Fruit fly (Drosophila melanogaster) whole organism, wandering third instar larva: ENCODE measurements around the gene kumpel.

ENCODE experiments used
- Abd-B ChIP-seq: fragments of >200 bp; optimal IDR thresholded peaks from 2 replicates; lab custom pipeline; 2017; ENCODE audit warnings: missing biosample characterization, missing genetic modification characterization
- CG32264 ChIP-seq: fragments of 200-800 bp; sonication (Bioruptor generic); optimal IDR thresholded peaks from 2 replicates; lab custom pipeline; 2016; ENCODE audit warnings: missing biosample characterization, missing genetic modification characterization
- CG9705 ChIP-seq: fragments of 200-800 bp; sonication (Bioruptor generic); optimal IDR thresholded peaks from 2 replicates; lab custom pipeline; 2018; ENCODE audit warnings: missing biosample characterization, mild to moderate bottlenecking, missing genetic modification characterization
- CrebA ChIP-seq: fragments of 200-800 bp; sonication (Bioruptor generic); optimal IDR thresholded peaks from 2 replicates; lab custom pipeline; 2016; ENCODE audit warnings: missing biosample characterization, mild to moderate bottlenecking, missing genetic modification characterization, borderline replicate concordance
- Dfd ChIP-seq: fragments of >200 bp; optimal IDR thresholded peaks from 2 replicates; lab custom pipeline; 2017; ENCODE audit warnings: missing biosample characterization, missing genetic modification characterization
- Dif ChIP-seq: fragments of 200-275, 200-300 bp; sonication (Bioruptor generic); optimal IDR thresholded peaks from 2 replicates; lab custom pipeline; 2018; ENCODE audit warnings: missing biosample characterization, missing genetic modification characterization; ENCODE audit not compliant: partially characterized antibody
- GATAd ChIP-seq: sonication (Bioruptor generic); optimal IDR thresholded peaks from 2 replicates; lab custom pipeline; 2016; ENCODE audit warnings: missing biosample characterization, missing genetic modification characterization
- HLH106 ChIP-seq: fragments of 200-800 bp; optimal IDR thresholded peaks from 3 replicates; lab custom pipeline; 2019; ENCODE audit warnings: missing biosample characterization, mild to moderate bottlenecking, missing genetic modification characterization, moderate library complexity
- Hnf4 ChIP-seq: fragments of 200-800 bp; sonication (Bioruptor generic); optimal IDR thresholded peaks from 2 replicates; lab custom pipeline; 2016; ENCODE audit warnings: missing biosample characterization, mild to moderate bottlenecking, missing genetic modification characterization
- Hr78 ChIP-seq: fragments of >200 bp; optimal IDR thresholded peaks from 2 replicates; lab custom pipeline; 2017; ENCODE audit warnings: missing biosample characterization, missing genetic modification characterization
- Hr83 ChIP-seq: fragments of 200-300 bp; sonication (Bioruptor generic); optimal IDR thresholded peaks from 2 replicates; lab custom pipeline; 2016; ENCODE audit warnings: missing biosample characterization, mild to moderate bottlenecking, missing genetic modification characterization, moderate library complexity; ENCODE audit not compliant: poor library complexity, severe bottlenecking
- Jra ChIP-seq: sonication (Bioruptor generic); optimal IDR thresholded peaks from 2 replicates; lab custom pipeline; 2016; ENCODE audit warnings: missing biosample characterization, missing genetic modification characterization
- Mio ChIP-seq: sonication (Bioruptor generic); optimal IDR thresholded peaks from 2 replicates; lab custom pipeline; 2016; ENCODE audit warnings: missing biosample characterization, missing genetic modification characterization
- N ChIP-seq: fragments of >200 bp; optimal IDR thresholded peaks from 2 replicates; lab custom pipeline; 2018; ENCODE audit warnings: missing biosample characterization, missing external identifiers, missing genetic modification characterization
- OdsH ChIP-seq: fragments of 200-800 bp; sonication (Bioruptor generic); optimal IDR thresholded peaks from 2 replicates; lab custom pipeline; 2016; ENCODE audit warnings: missing biosample characterization, mild to moderate bottlenecking, missing genetic modification characterization
- Rel ChIP-seq, 2 experiments: fragments of 200-800 bp; sonication (Bioruptor generic) in 1 of 2; optimal IDR thresholded peaks; 2 replicates in 1 of 2; 3 replicates in 1 of 2; lab custom pipeline; 2016 to 2019; ENCODE audit warnings: mild to moderate bottlenecking in 2 of 2, missing biosample characterization in 2 of 2, missing genetic modification characterization in 2 of 2, moderate library complexity in 1 of 2
- Sp1 ChIP-seq: fragments of 200-800 bp; sonication (Bioruptor generic); optimal IDR thresholded peaks from 3 replicates; lab custom pipeline; 2019; ENCODE audit warnings: missing biosample characterization, mild to moderate bottlenecking, missing genetic modification characterization, moderate library complexity
- Vsx2 ChIP-seq: fragments of 200-300, 225-300 bp; sonication (Bioruptor generic); optimal IDR thresholded peaks from 2 replicates; lab custom pipeline; 2018; ENCODE audit warnings: missing biosample characterization, missing genetic modification characterization; ENCODE audit not compliant: partially characterized antibody
- br ChIP-seq: fragments of 200-800 bp; sonication (Bioruptor generic); optimal IDR thresholded peaks from 2 replicates; lab custom pipeline; 2016; ENCODE audit warnings: missing biosample characterization, missing genetic modification characterization
- brk ChIP-seq: fragments of 200-800 bp; sonication (Bioruptor generic); optimal IDR thresholded peaks from 2 replicates; lab custom pipeline; 2016; ENCODE audit warnings: missing biosample characterization, mild to moderate bottlenecking, missing genetic modification characterization
- dl ChIP-seq, 2 experiments: fragments of 175-275, 200-275 bp in 1 of 2; fragments of 200-275 bp in 1 of 2; sonication (Bioruptor generic); optimal IDR thresholded peaks; lab custom pipeline; 2018; ENCODE audit warnings: mild to moderate bottlenecking in 2 of 2, missing biosample characterization in 2 of 2, missing genetic modification characterization in 2 of 2, moderate library complexity in 2 of 2; ENCODE audit not compliant: partially characterized antibody in 2 of 2, insufficient read depth in 1 of 2
- dmrt93B ChIP-seq: fragments of 200-800 bp; sonication (Bioruptor generic); optimal IDR thresholded peaks from 2 replicates; lab custom pipeline; 2018; ENCODE audit warnings: missing biosample characterization, mild to moderate bottlenecking, missing genetic modification characterization
- dsf ChIP-seq: sonication (Bioruptor generic); optimal IDR thresholded peaks from 2 replicates; lab custom pipeline; 2016; ENCODE audit warnings: missing biosample characterization, missing genetic modification characterization, borderline replicate concordance
- ey ChIP-seq: fragments of 200-800 bp; sonication (Bioruptor generic); optimal IDR thresholded peaks from 2 replicates; lab custom pipeline; 2016; ENCODE audit warnings: missing biosample characterization, missing genetic modification characterization
- foxo ChIP-seq, 2 experiments: fragments of 200-800 bp; sonication (Bioruptor generic); optimal IDR thresholded peaks; 2 replicates in 1 of 2; 3 replicates in 1 of 2; lab custom pipeline; 2016 to 2017; ENCODE audit warnings: missing biosample characterization in 2 of 2, missing genetic modification characterization in 2 of 2
- fru ChIP-seq: fragments of 200-800 bp; sonication (Bioruptor generic); optimal IDR thresholded peaks from 3 replicates; lab custom pipeline; 2016; ENCODE audit warnings: missing biosample characterization, mild to moderate bottlenecking, missing genetic modification characterization
- h ChIP-seq: fragments of 200-800 bp; sonication (Bioruptor generic); optimal IDR thresholded peaks from 3 replicates; lab custom pipeline; 2016; ENCODE audit warnings: missing biosample characterization, mild to moderate bottlenecking, missing genetic modification characterization
- jim ChIP-seq: fragments of 175-275, 200-325 bp; sonication (Bioruptor generic); optimal IDR thresholded peaks from 2 replicates; lab custom pipeline; 2016; ENCODE audit warnings: missing biosample characterization, mild to moderate bottlenecking, missing genetic modification characterization
- lola ChIP-seq: fragments of >200 bp; optimal IDR thresholded peaks from 2 replicates; lab custom pipeline; 2017; ENCODE audit warnings: missing biosample characterization, missing genetic modification characterization
- pan ChIP-seq: fragments of >200 bp; optimal IDR thresholded peaks from 2 replicates; lab custom pipeline; 2017
- psq ChIP-seq: fragments of 200-800 bp; sonication (Bioruptor generic); optimal IDR thresholded peaks from 3 replicates; lab custom pipeline; 2017; ENCODE audit warnings: missing biosample characterization, mild to moderate bottlenecking, missing genetic modification characterization, moderate library complexity
- rgr ChIP-seq: fragments of 200-800 bp; sonication (Bioruptor generic); optimal IDR thresholded peaks from 3 replicates; lab custom pipeline; 2016; ENCODE audit warnings: missing biosample characterization, mild to moderate bottlenecking, missing genetic modification characterization
- sage ChIP-seq: fragments of 200-800 bp; sonication (Bioruptor generic); optimal IDR thresholded peaks from 2 replicates; lab custom pipeline; 2016; ENCODE audit warnings: missing biosample characterization, mild to moderate bottlenecking, missing genetic modification characterization
- sv ChIP-seq: fragments of 200-800 bp; sonication (Bioruptor generic); optimal IDR thresholded peaks from 3 replicates; lab custom pipeline; 2016; ENCODE audit warnings: missing biosample characterization, missing genetic modification characterization
- tai ChIP-seq: sonication (Bioruptor generic); optimal IDR thresholded peaks from 2 replicates; lab custom pipeline; 2016; ENCODE audit warnings: missing biosample characterization, missing genetic modification characterization
- usp ChIP-seq: fragments of >200 bp; optimal IDR thresholded peaks from 2 replicates; lab custom pipeline; 2017; ENCODE audit warnings: missing biosample characterization, missing genetic modification characterization
- woc ChIP-seq: sonication (Bioruptor generic); optimal IDR thresholded peaks from 2 replicates; lab custom pipeline; 2016; ENCODE audit warnings: missing biosample characterization, mild to moderate bottlenecking, missing genetic modification characterization

kumpel gene

DNA sequence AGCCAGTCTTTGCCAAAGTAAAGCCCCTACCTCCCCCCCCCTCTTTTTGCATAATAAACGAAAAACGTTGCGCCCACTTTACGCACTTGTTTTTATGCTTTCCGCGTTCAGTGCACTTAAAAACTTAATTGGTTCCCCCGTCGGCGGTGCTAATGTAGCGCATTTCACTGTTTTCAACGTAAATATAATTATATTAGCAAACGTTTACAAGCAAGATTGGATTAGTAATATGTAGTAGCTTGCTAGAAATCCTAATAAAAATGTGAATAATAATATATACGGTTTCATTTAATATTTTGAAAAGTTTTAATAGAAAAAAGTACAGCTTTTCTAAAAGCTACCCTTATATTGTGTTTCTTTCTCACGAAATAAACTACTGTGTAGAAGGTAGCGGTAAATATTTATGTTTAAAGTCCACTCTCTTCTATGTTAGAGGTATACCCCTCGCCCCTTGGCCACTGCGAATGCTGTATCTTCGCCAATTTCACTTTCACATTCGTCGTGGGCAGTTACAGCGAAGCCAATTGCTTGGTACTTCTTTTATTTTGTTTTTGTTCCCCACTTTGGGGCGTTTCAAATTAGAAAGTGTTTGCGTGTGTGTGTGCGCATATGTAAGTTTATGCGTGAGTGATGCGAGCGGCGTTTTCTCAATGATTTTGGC is 24.1 kb upstream of the kumpel start:
- TF ChIP-seq pan (lab: Kevin White, UChicago) (no peak), ey (GFP tag; lab: Kevin White, UChicago) (no peak), tai (GFP tag; lab: Kevin White, UChicago) (no peak), Jra (GFP tag; lab: Kevin White, UChicago) (no peak), brk (GFP tag; lab: Kevin White, UChicago) (no peak)

DNA sequence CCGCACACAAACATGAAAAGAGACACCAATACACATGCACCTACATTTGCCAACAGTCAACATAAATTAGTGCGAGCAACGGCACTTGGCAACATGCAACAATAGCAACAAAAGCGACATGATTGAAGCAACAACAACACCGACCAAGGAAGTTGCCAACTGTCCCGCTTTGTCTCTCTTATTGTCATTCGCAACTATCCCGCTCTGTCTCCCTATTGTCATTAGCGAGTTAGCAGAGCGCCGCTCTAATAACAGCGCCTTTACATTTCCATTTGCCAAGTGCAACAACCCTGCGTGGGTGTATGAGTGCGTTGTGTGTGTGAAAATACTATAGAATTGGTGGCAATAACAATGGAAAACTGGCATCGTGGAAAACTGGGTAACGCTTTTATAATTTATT is 22.9 kb upstream of the kumpel start:
- TF ChIP-seq woc = no peak
- no peak for TF ChIP-seq dl (GFP tag; optimal IDR thresholded peaks at IDR 0.05; lab: Kevin White, UChicago; ENCODE audit: insufficient read depth in 1 of 2, partially characterized antibody in 2 of 2)

DNA sequence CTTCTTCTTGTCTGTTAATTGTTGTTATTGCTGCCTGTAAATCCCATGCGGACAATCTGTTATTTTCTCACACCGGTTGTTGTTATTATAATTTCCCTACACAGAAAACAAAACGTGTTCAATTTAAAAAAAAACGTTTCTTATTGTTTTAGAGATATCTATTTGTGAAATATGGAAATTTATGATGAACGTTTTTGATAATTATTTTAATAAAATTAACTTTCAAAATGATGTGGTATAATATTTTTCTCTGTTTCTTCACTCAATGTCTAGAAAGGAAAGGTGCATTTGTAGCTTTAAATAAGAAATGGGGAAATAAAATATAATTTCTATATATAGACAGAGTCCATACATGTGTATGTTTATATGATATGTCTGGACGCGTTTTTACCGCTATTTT is 22.5 kb upstream of the kumpel start:
- TF ChIP-seq rgr (GFP tag; lab: Kevin White, UChicago) (peak; percentile 44), Vsx2 (GFP tag; lab: Kevin White, UChicago) (no peak), fru (GFP tag; lab: Kevin White, UChicago) (peak; percentile 19), dsf (GFP tag; lab: Kevin White, UChicago) (no peak), Sp1 (GFP tag; lab: Kevin White, UChicago) (peak; percentile 8), foxo (GFP tag; optimal IDR thresholded peaks at IDR 0.05; lab: Kevin White, UChicago) (peak in 1 of 2 experiments; percentile 39), dmrt93B (GFP tag; lab: Kevin White, UChicago) (no peak), Dif (no peak), sage (GFP tag; lab: Kevin White, UChicago) (no peak), Abd-B (GFP tag; lab: Kevin White, UChicago) (no peak), N (GFP tag; lab: Kevin White, UChicago) (no peak), HLH106 (tag; lab: Kevin White, UChicago) (peak; percentile 49), h (GFP tag; lab: Kevin White, UChicago) (peak; percentile 18), pan (lab: Kevin White, UChicago) (no peak), OdsH (GFP tag; lab: Kevin White, UChicago) (peak; percentile 42), tai (GFP tag; lab: Kevin White, UChicago) (no peak), ey (GFP tag; lab: Kevin White, UChicago) (peak; percentile 10), GATAd (GFP tag; lab: Kevin White, UChicago) (no peak), brk (GFP tag; lab: Kevin White, UChicago) (peak; percentile 18), lola (no peak), CG9705 (GFP tag; lab: Kevin White, UChicago) (no peak), CrebA (GFP tag; lab: Kevin White, UChicago) (no peak), jim (no peak), Hnf4 (GFP tag; lab: Kevin White, UChicago) (no peak), CG32264 (no peak), sv (no peak), Mio (no peak), Dfd (GFP tag; lab: Kevin White, UChicago) (no peak), Rel (GFP tag; optimal IDR thresholded peaks at IDR 0.05; lab: Kevin White, UChicago) (no peak), Rel (tag; optimal IDR thresholded peaks at IDR 0.05; lab: Kevin White, UChicago) (no peak), dl (GFP tag; optimal IDR thresholded peaks at IDR 0.05; lab: Kevin White, UChicago; ENCODE audit: insufficient read depth in 1 of 2, partially characterized antibody in 2 of 2) (no peak), Jra (GFP tag; lab: Kevin White, UChicago) (no peak), usp (no peak), woc (no peak), Hr78 (GFP tag; lab: Kevin White, UChicago) (no peak)
- TF ChIP-seq, all 38 proteins: peak for 9

DNA sequence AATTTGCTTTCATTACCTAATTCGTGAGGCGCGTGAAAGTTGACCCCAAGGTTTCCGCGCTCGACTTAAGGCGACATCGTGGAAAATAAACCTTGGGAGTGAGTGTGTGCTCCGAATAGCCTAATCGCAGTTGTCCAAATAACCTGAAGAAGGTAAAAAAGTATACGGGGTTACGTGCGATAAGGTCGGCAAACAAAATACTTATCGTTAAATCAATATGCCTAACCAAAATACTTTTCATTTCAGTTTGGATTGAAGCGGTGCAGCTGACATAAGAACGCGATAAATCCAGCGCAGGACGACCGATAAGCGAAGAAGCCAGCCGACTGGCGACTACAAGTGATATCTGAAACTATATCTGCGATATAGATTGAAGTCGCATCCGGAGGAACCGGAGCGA is 21.7 kb upstream of the kumpel start:
- TF ChIP-seq pan (lab: Kevin White, UChicago) (no peak), brk (GFP tag; lab: Kevin White, UChicago) (no peak), CG9705 (GFP tag; lab: Kevin White, UChicago) (peak; percentile 1), lola (no peak), Vsx2 (GFP tag; lab: Kevin White, UChicago) (no peak), h (GFP tag; lab: Kevin White, UChicago) (peak; percentile 38), Sp1 (GFP tag; lab: Kevin White, UChicago) (peak; percentile 40), usp (no peak), dmrt93B (GFP tag; lab: Kevin White, UChicago) (no peak), tai (GFP tag; lab: Kevin White, UChicago) (no peak), Hr83 (GFP tag; lab: Kevin White, UChicago) (no peak), rgr (GFP tag; lab: Kevin White, UChicago) (peak; percentile 63), N (GFP tag; lab: Kevin White, UChicago) (no peak), woc (no peak), dl (GFP tag; optimal IDR thresholded peaks at IDR 0.05; lab: Kevin White, UChicago; ENCODE audit: insufficient read depth in 1 of 2, partially characterized antibody in 2 of 2) (no peak), foxo (GFP tag; optimal IDR thresholded peaks at IDR 0.05; lab: Kevin White, UChicago) (peak in 1 of 2 experiments; percentile 23), Dif (no peak), br (peak; percentile 46), fru (GFP tag; lab: Kevin White, UChicago) (no peak), Mio (no peak), jim (no peak), sv (no peak), ey (GFP tag; lab: Kevin White, UChicago) (peak; percentile 0), psq (peak; percentile 20), OdsH (GFP tag; lab: Kevin White, UChicago) (peak; percentile 51), Abd-B (GFP tag; lab: Kevin White, UChicago) (no peak), Rel (GFP tag; optimal IDR thresholded peaks at IDR 0.05; lab: Kevin White, UChicago) (no peak), Rel (tag; optimal IDR thresholded peaks at IDR 0.05; lab: Kevin White, UChicago) (no peak), GATAd (GFP tag; lab: Kevin White, UChicago) (no peak)
